Fruit fly (Drosophila melanogaster): ENCODE results near the gene Cog4.

Cog4 gene

dm6 chr2L:10468978-10469377, 19.4 kb downstream of the Cog4 start (continued):
- TF ChIP-seq gfzf (GFP tag; optimal IDR thresholded peaks at IDR 0.05) (no peak), CG12104 (GFP tag; optimal IDR thresholded peaks at IDR 0.05) (no peak), HLHmδ (GFP tag; optimal IDR thresholded peaks at IDR 0.05) (no peak), CG15073 (GFP tag; optimal IDR thresholded peaks at IDR 0.05) (no peak), abd-A (tag; optimal IDR thresholded peaks at IDR 0.05) (peak; percentile 13), fd96Cb (tag; optimal IDR thresholded peaks at IDR 0.05) (no peak), stc (GFP tag; IDR thresholded peaks at IDR 0.05) (no peak), bigmax (GFP tag; optimal IDR thresholded peaks at IDR 0.05) (no peak), Ets65A (GFP tag) (no peak), CG7372 (GFP tag; IDR thresholded peaks at IDR 0.05) (no peak), D19A (tag; optimal IDR thresholded peaks at IDR 0.05) (no peak), CG14860 (GFP tag; IDR thresholded peaks at IDR 0.05; ENCODE audit: partially characterized antibody) (no peak), CG13894 (tag; optimal IDR thresholded peaks at IDR 0.05) (no peak), amos (GFP tag; IDR thresholded peaks at IDR 0.05; ENCODE audit: partially characterized antibody) (no peak), CG1603 (tag; optimal IDR thresholded peaks at IDR 0.05) (no peak), Pdp1 (GFP tag; optimal IDR thresholded peaks at IDR 0.05) (peak in 1 of 2 experiments; percentile 87), Oli (tag; optimal IDR thresholded peaks at IDR 0.05) (no peak), cas (GFP tag; IDR thresholded peaks at IDR 0.05) (no peak), gcm (GFP tag; optimal IDR thresholded peaks at IDR 0.05) (no peak), Lhr (GFP tag; optimal IDR thresholded peaks at IDR 0.05) (no peak), zfh1 (GFP tag; IDR thresholded peaks at IDR 0.05) (0 out of 3 replicates have a peak, but pooled peaks have one; percentile 18), CG16815 (GFP tag; optimal IDR thresholded peaks at IDR 0.05) (no peak), tgo (GFP tag; IDR thresholded peaks at IDR 0.05) (no peak), Med (GFP tag) (peak; percentile 39), slbo (GFP tag; IDR thresholded peaks at IDR 0.05) (no peak), CG12769 (tag; optimal IDR thresholded peaks at IDR 0.05) (peak; percentile 76), CG31441 (GFP tag; IDR thresholded peaks at IDR 0.05) (no peak), ranshi (GFP tag; IDR thresholded peaks at IDR 0.05) (no peak), mam (GFP tag; optimal IDR thresholded peaks at IDR 0.05) (no peak), CG10147 (GFP tag; optimal IDR thresholded peaks at IDR 0.05) (no peak)

- no peak for TF ChIP-seq CG15696 (tag; optimal IDR thresholded peaks at IDR 0.05)
- no peak for TF ChIP-seq Doc2 (GFP tag; IDR thresholded peaks at IDR 0.05)
- no peak for TF ChIP-seq Dref (GFP tag; IDR thresholded peaks at IDR 0.05)
- TF ChIP-seq corto (GFP tag; optimal IDR thresholded peaks at IDR 0.05): no peak
- peak; percentile 26 for TF ChIP-seq sug (tag; optimal IDR thresholded peaks at IDR 0.05)
- no peak for TF ChIP-seq Lim3 (GFP tag; IDR thresholded peaks at IDR 0.05)
- TF ChIP-seq CG34224 (GFP tag; IDR thresholded peaks at IDR 0.05; ENCODE audit: partially characterized antibody): no peak
- TF ChIP-seq Fer3 (tag; optimal IDR thresholded peaks at IDR 0.05): peak; percentile 69
- peak; percentile 8 for TF ChIP-seq CG16863 (GFP tag; optimal IDR thresholded peaks at IDR 0.05)
- no peak for TF ChIP-seq GATAe (GFP tag; conservative IDR thresholded peaks at IDR 0.05)
- TF ChIP-seq abd-A (tag; optimal IDR thresholded peaks at IDR 0.05): no peak
- peak; percentile 59 for TF ChIP-seq PHDP (tag; optimal IDR thresholded peaks at IDR 0.05)
- TF ChIP-seq CG13123 (GFP tag; optimal IDR thresholded peaks at IDR 0.05): no peak
- no peak for TF ChIP-seq crp (GFP tag; optimal IDR thresholded peaks at IDR 0.05)
- no peak for TF ChIP-seq cato (GFP tag; optimal IDR thresholded peaks at IDR 0.05; ENCODE audit: borderline replicate concordance)
- no peak for TF ChIP-seq ftz-f1 (GFP tag; optimal IDR thresholded peaks at IDR 0.05)
- peak; percentile 63 for TF ChIP-seq Aef1 (GFP tag; IDR thresholded peaks at IDR 0.05)
- peak; percentile 63 for TF ChIP-seq Atf6 (GFP tag; IDR thresholded peaks at IDR 0.05)
- no peak for TF ChIP-seq kni (GFP tag; optimal IDR thresholded peaks at IDR 0.05)
- TF ChIP-seq CG14441 (GFP tag; IDR thresholded peaks at IDR 0.05): peak; percentile 73
- peak; percentile 32 for TF ChIP-seq CG6765 (GFP tag; optimal IDR thresholded peaks at IDR 0.05)
- TF ChIP-seq ttk (GFP tag; IDR thresholded peaks at IDR 0.05): peak; percentile 51
- TF ChIP-seq Oli (tag; optimal IDR thresholded peaks at IDR 0.05): peak; percentile 54
- TF ChIP-seq CG33557 (GFP tag; optimal IDR thresholded peaks at IDR 0.05): no peak
Observed at dm6 chr2L:10468388-10468787, 20.0 kb downstream of the Cog4 start.

Measured in whole organism, embryonic.